Fruit fly (Drosophila melanogaster) whole organism, prepupa: ENCODE results near the gene CCAP.

Source experiments
- Blimp-1 ChIP-seq: fragments of 200-800 bp; sonication (Bioruptor generic); optimal IDR thresholded peaks from 3 replicates; lab custom pipeline; 2017; ENCODE audit warnings: missing biosample characterization, missing genetic modification characterization, mild to moderate bottlenecking, moderate library complexity, missing genetic modification reagents
- CG10631 ChIP-seq: fragments of 200-800 bp; sonication (Bioruptor generic); optimal IDR thresholded peaks from 2 replicates; lab custom pipeline; 2016; ENCODE audit warnings: missing biosample characterization, missing genetic modification characterization
- CG11294 ChIP-seq: fragments of 200-800 bp; sonication (Bioruptor generic); IDR thresholded peaks from 2 replicates; pipeline ENCODE4 v1.3.6; 2022; ENCODE audit warnings: missing biosample characterization, missing genetic modification characterization
- CG11762 ChIP-seq: fragments of 200-800 bp; sonication (Bioruptor generic); optimal IDR thresholded peaks from 3 replicates; lab custom pipeline; 2016; ENCODE audit warnings: missing biosample characterization, missing genetic modification characterization; ENCODE audit not compliant: insufficient read depth
- CG11902 ChIP-seq: fragments of 200-800 bp; sonication (Bioruptor generic); optimal IDR thresholded peaks from 3 replicates; lab custom pipeline; 2016; ENCODE audit warnings: missing biosample characterization, missing genetic modification characterization
- CG15336 ChIP-seq: fragments of 200-800 bp; sonication (Bioruptor generic); IDR thresholded peaks from 2 replicates; pipeline ENCODE4 v1.3.6; 2022; ENCODE audit warnings: missing biosample characterization, missing genetic modification characterization
- CG1621 ChIP-seq: fragments of 200-800 bp; sonication (Bioruptor generic); optimal IDR thresholded peaks from 3 replicates; lab custom pipeline; 2018; ENCODE audit warnings: missing biosample characterization, mild to moderate bottlenecking, missing genetic modification characterization
- CG16779 ChIP-seq: fragments of 200-800 bp; sonication (Bioruptor generic); optimal IDR thresholded peaks from 3 replicates; lab custom pipeline; 2017; ENCODE audit warnings: missing biosample characterization, mild to moderate bottlenecking, missing genetic modification characterization
- CG3032 ChIP-seq: fragments of 200-800 bp; optimal IDR thresholded peaks from 2 replicates; lab custom pipeline; 2019; ENCODE audit warnings: missing biosample characterization, mild to moderate bottlenecking, missing genetic modification characterization, moderate library complexity
- CG31627 ChIP-seq: fragments of 200-800 bp; sonication (Bioruptor generic); optimal IDR thresholded peaks from 3 replicates; lab custom pipeline; 2016; ENCODE audit warnings: missing biosample characterization, missing genetic modification characterization
- CG32006 ChIP-seq: fragments of 200-800 bp; sonication (Bioruptor generic); optimal IDR thresholded peaks from 3 replicates; lab custom pipeline; 2017; ENCODE audit warnings: missing biosample characterization, mild to moderate bottlenecking, missing genetic modification characterization
- CG34406 ChIP-seq: fragments of 200-800 bp; sonication (Bioruptor generic); optimal IDR thresholded peaks from 3 replicates; lab custom pipeline; 2016; ENCODE audit warnings: missing biosample characterization, missing genetic modification characterization
- CG4318 ChIP-seq: fragments of 200-800 bp; sonication (Bioruptor generic); optimal IDR thresholded peaks from 3 replicates; lab custom pipeline; 2017; ENCODE audit warnings: missing biosample characterization, mild to moderate bottlenecking, missing genetic modification characterization
- CG6163 ChIP-seq: fragments of 200-800 bp; sonication (Bioruptor generic); IDR thresholded peaks from 3 replicates; pipeline ENCODE4 v1.3.6; 2022; ENCODE audit warnings: missing biosample characterization, missing genetic modification characterization
- CG6792 ChIP-seq: fragments of 200-800 bp; sonication (Bioruptor generic); optimal IDR thresholded peaks from 3 replicates; lab custom pipeline; 2016; ENCODE audit warnings: missing biosample characterization, missing genetic modification characterization
- CG6808 ChIP-seq: fragments of 200-800 bp; sonication (Bioruptor generic); optimal IDR thresholded peaks from 3 replicates; lab custom pipeline; 2017; ENCODE audit warnings: missing biosample characterization, missing genetic modification characterization, mild to moderate bottlenecking, moderate library complexity, missing genetic modification reagents
- CG6854 ChIP-seq: fragments of 200-800 bp; sonication (Bioruptor generic); optimal IDR thresholded peaks from 2 replicates; lab custom pipeline; 2017; ENCODE audit warnings: missing biosample characterization, mild to moderate bottlenecking, missing genetic modification characterization
- CG7368 ChIP-seq: fragments of 200-800 bp; sonication (Bioruptor generic); optimal IDR thresholded peaks from 3 replicates; lab custom pipeline; 2016; ENCODE audit warnings: missing biosample characterization, missing genetic modification characterization
- CG8319 ChIP-seq: fragments of 200-800 bp; sonication (Bioruptor generic); optimal IDR thresholded peaks from 3 replicates; lab custom pipeline; 2016; ENCODE audit warnings: missing biosample characterization, missing genetic modification characterization
- CG8632 ChIP-seq: fragments of 200-800 bp; sonication (Bioruptor generic); optimal IDR thresholded peaks from 3 replicates; lab custom pipeline; 2016; ENCODE audit warnings: missing biosample characterization, missing genetic modification characterization
- CG9139 ChIP-seq: fragments of 200-800 bp; sonication (Bioruptor generic); optimal IDR thresholded peaks from 3 replicates; lab custom pipeline; 2017; ENCODE audit warnings: missing biosample characterization, mild to moderate bottlenecking, missing genetic modification characterization
- Eip78C ChIP-seq: fragments of 200-800 bp; sonication (Bioruptor generic); peaks from one replicate; lab custom pipeline; 2016; ENCODE audit warnings: missing biosample characterization, missing genetic modification characterization
- Eip93F ChIP-seq: fragments of 200-800 bp; sonication (Bioruptor generic); optimal IDR thresholded peaks from 2 replicates; lab custom pipeline; 2016; ENCODE audit warnings: missing biosample characterization, mild to moderate bottlenecking, missing genetic modification characterization
- Ets21C ChIP-seq: fragments of 200-800 bp; sonication (Bioruptor generic); optimal IDR thresholded peaks from 3 replicates; lab custom pipeline; 2016; ENCODE audit warnings: missing biosample characterization, missing genetic modification characterization
- Ets96B ChIP-seq: fragments of 200-800 bp; optimal IDR thresholded peaks from 2 replicates; lab custom pipeline; 2019; ENCODE audit warnings: missing biosample characterization, mild to moderate bottlenecking, missing genetic modification characterization, moderate library complexity
- Gug ChIP-seq: fragments of 200-800 bp; sonication (Bioruptor generic); IDR thresholded peaks from 2 replicates; pipeline ENCODE4 v1.3.6; 2022; ENCODE audit warnings: missing biosample characterization, missing genetic modification characterization
- Hr38 ChIP-seq: sonication (Bioruptor generic); optimal IDR thresholded peaks from 2 replicates; lab custom pipeline; 2016; ENCODE audit warnings: missing biosample characterization, missing genetic modification characterization
- Hr39 ChIP-seq: fragments of 200-800 bp; sonication (Bioruptor generic); optimal IDR thresholded peaks from 2 replicates; lab custom pipeline; 2016; ENCODE audit warnings: missing biosample characterization, missing genetic modification characterization
- Hr4 ChIP-seq: fragments of 200-800 bp; sonication (Bioruptor generic); optimal IDR thresholded peaks from 3 replicates; lab custom pipeline; 2016; ENCODE audit warnings: missing biosample characterization, missing genetic modification characterization
- Lpt ChIP-seq: fragments of 200-800 bp; sonication (Bioruptor generic); optimal IDR thresholded peaks from 3 replicates; lab custom pipeline; 2016; ENCODE audit warnings: missing biosample characterization, missing genetic modification characterization
- Met ChIP-seq: fragments of 200-800 bp; sonication (Bioruptor generic); optimal IDR thresholded peaks from 3 replicates; lab custom pipeline; 2016; ENCODE audit warnings: missing biosample characterization, missing genetic modification characterization
- OdsH ChIP-seq: fragments of 200-800 bp; sonication (Bioruptor generic); optimal IDR thresholded peaks from 3 replicates; lab custom pipeline; 2016; ENCODE audit warnings: missing biosample characterization, missing genetic modification characterization
- Smox ChIP-seq: fragments of 200-800 bp; sonication (Bioruptor generic); optimal IDR thresholded peaks from 3 replicates; lab custom pipeline; 2016; ENCODE audit warnings: missing biosample characterization, missing genetic modification characterization
- Sox15 ChIP-seq: fragments of 200-800 bp; sonication (Bioruptor generic); optimal IDR thresholded peaks from 3 replicates; lab custom pipeline; 2016; ENCODE audit warnings: missing biosample characterization, missing genetic modification characterization
- achi ChIP-seq: fragments of 200-800 bp; sonication (Bioruptor generic); optimal IDR thresholded peaks from 3 replicates; lab custom pipeline; 2016; ENCODE audit warnings: missing biosample characterization, missing genetic modification characterization
- acj6 ChIP-seq: fragments of 200-800 bp; sonication (Bioruptor generic); optimal IDR thresholded peaks from 3 replicates; lab custom pipeline; 2016; ENCODE audit warnings: missing biosample characterization, missing genetic modification characterization
- dac ChIP-seq: fragments of 200-800 bp; sonication (Bioruptor generic); optimal IDR thresholded peaks from 2 replicates; lab custom pipeline; 2017; ENCODE audit warnings: missing biosample characterization, mild to moderate bottlenecking, missing genetic modification characterization
- dsx ChIP-seq: fragments of 200-800 bp; optimal IDR thresholded peaks from 3 replicates; lab custom pipeline; 2019; ENCODE audit warnings: missing biosample characterization, mild to moderate bottlenecking, missing genetic modification characterization, moderate library complexity; ENCODE audit not compliant: poor library complexity, severe bottlenecking
- fd59A ChIP-seq: fragments of 200-800 bp; sonication (Bioruptor generic); optimal IDR thresholded peaks from 2 replicates; lab custom pipeline; 2017; ENCODE audit warnings: missing biosample characterization, mild to moderate bottlenecking, missing genetic modification characterization, missing genetic modification reagents
- fkh ChIP-seq: fragments of 200-800 bp; sonication (Bioruptor generic); optimal IDR thresholded peaks from 3 replicates; lab custom pipeline; 2017; ENCODE audit warnings: missing biosample characterization, mild to moderate bottlenecking, missing genetic modification characterization, moderate library complexity
- lz ChIP-seq: fragments of 200-800 bp; sonication (Bioruptor generic); optimal IDR thresholded peaks from 3 replicates; lab custom pipeline; 2016; ENCODE audit warnings: missing biosample characterization, missing genetic modification characterization
- net ChIP-seq: fragments of 200-800 bp; sonication (Bioruptor generic); optimal IDR thresholded peaks from 3 replicates; lab custom pipeline; 2016; ENCODE audit warnings: missing biosample characterization, missing genetic modification characterization
- pdm3 ChIP-seq: fragments of 200-800 bp; sonication (Bioruptor generic); optimal IDR thresholded peaks from 3 replicates; lab custom pipeline; 2016; ENCODE audit warnings: missing biosample characterization, missing genetic modification characterization
- salr ChIP-seq, 2 experiments: fragments of 200-800 bp; sonication (Bioruptor generic); optimal IDR thresholded peaks; 3 replicates each; lab custom pipeline; 2016 to 2018; ENCODE audit warnings: missing biosample characterization in 2 of 2, missing genetic modification characterization in 2 of 2, mild to moderate bottlenecking in 1 of 2
- spab ChIP-seq: fragments of 200-800 bp; sonication (Bioruptor generic); optimal IDR thresholded peaks from 2 replicates; lab custom pipeline; 2017; ENCODE audit warnings: missing biosample characterization, mild to moderate bottlenecking, missing genetic modification characterization, missing genetic modification reagents
- ss ChIP-seq, 2 experiments: fragments of 200-800 bp; sonication (Bioruptor generic); optimal IDR thresholded peaks; 2 replicates in 1 of 2; 3 replicates in 1 of 2; lab custom pipeline; 2017 to 2018; ENCODE audit warnings: mild to moderate bottlenecking in 2 of 2, missing biosample characterization in 2 of 2, missing genetic modification characterization in 2 of 2, moderate library complexity in 1 of 2
- topi ChIP-seq: fragments of 200-800 bp; sonication (Bioruptor generic); optimal IDR thresholded peaks from 3 replicates; lab custom pipeline; 2016; ENCODE audit warnings: missing biosample characterization, missing genetic modification characterization
- vri ChIP-seq: fragments of 200-800 bp; sonication (Bioruptor generic); optimal IDR thresholded peaks from 3 replicates; lab custom pipeline; 2016; ENCODE audit warnings: missing biosample characterization, mild to moderate bottlenecking, missing genetic modification characterization

The CCAP gene

DNA sequence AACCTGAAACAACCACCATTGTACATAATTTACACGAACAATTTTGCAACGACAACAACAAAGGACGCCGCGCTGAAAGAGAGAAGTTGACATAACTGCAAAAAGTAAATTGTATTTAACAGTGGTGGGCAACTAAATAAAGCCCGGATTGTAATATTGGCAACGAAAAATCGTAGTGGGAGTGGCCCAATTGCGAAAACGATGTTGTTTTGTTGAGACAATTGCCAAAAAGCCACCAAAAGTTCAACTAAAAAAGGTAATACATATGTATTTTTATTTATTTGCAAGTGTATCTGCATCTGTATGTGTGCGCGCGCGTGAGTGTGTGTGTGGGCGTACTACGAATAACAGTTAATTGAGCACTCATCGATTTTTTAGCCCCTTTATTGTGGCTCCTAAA is 49.2 kb upstream of the CCAP start (continued):
- TF ChIP-seq Hr39 (GFP tag; lab: Kevin White, UChicago) (peak; percentile 29), dac (GFP tag; lab: Kevin White, UChicago) (peak; percentile 16), Sox15 (GFP tag; lab: Kevin White, UChicago) (no peak), Hr4 (GFP tag; lab: Kevin White, UChicago) (peak; percentile 64), CG6163 (peak; percentile 57), Gug (GFP tag; lab: Robert Waterston, UW) (peak; percentile 47; the same call in 1 of the 2 replicates), spab (no peak), CG16779 (tag; lab: Kevin White, UChicago) (no peak), ss (GFP tag; optimal IDR thresholded peaks at IDR 0.05; lab: Kevin White, UChicago) (no peak), CG15336 (peak; percentile 64; the same call in 1 of the 2 replicates), CG1621 (tag; lab: Kevin White, UChicago) (no peak)

DNA sequence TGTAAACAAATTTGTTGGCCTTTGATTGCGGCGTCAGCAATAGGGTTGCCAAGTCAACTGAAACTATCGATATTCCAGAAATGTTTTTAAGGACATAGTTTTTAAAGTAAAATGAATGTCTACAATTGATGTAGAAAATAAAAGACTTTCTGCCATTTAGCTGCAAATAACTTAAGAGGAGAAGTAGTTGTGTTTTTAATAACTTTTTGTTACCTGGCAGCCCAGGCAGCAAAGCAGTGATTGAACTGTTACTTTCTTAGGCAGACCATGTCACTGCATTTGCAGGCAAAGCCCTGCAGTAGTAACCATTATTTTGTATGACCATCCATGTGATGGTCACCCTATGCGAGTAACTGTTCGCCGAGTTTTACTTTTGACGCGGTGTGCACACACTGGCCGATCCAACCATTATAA is 48.7 kb upstream of the CCAP start, which contains the start of the genes rumi, CG7029 and Usp12-46:
Gene rumi, minus strand, starts transcription at position 64 of the 414 bp plus-strand sequence.
Gene CG7029, plus strand, starts transcription at position 368 of the 414 bp plus-strand sequence.
Gene Usp12-46, plus strand, starts transcription at position 368 of the 414 bp plus-strand sequence.
- TF ChIP-seq CG9139 (GFP tag; lab: Kevin White, UChicago), result no peak
- no peak for TF ChIP-seq Hr4 (GFP tag; lab: Kevin White, UChicago)
- TF ChIP-seq Lpt (GFP tag; lab: Kevin White, UChicago), result peak; percentile 68
- TF ChIP-seq CG15336, result peak; percentile 36; the same call in 1 of the 2 replicates
- TF ChIP-seq Smox (GFP tag; lab: Kevin White, UChicago), result no peak
- TF ChIP-seq vri (GFP tag; lab: Kevin White, UChicago), result no peak
- peak; percentile 53; the same call in 1 of the 2 replicates for TF ChIP-seq CG11294 (GFP tag; lab: Robert Waterston, UW)
- TF ChIP-seq OdsH (GFP tag; lab: Kevin White, UChicago), result no peak
- no peak for TF ChIP-seq CG32006 (GFP tag; lab: Kevin White, UChicago)
- peak; percentile 11 for TF ChIP-seq Hr38
- no peak for TF ChIP-seq spab
- TF ChIP-seq Gug (GFP tag; lab: Robert Waterston, UW), result peak; percentile 72
- TF ChIP-seq CG34406 (GFP tag; lab: Kevin White, UChicago), result no peak
- TF ChIP-seq pdm3, result no peak
- TF ChIP-seq CG11762 (GFP tag; lab: Kevin White, UChicago), result peak; percentile 78
- no peak for TF ChIP-seq ss (GFP tag; optimal IDR thresholded peaks at IDR 0.05; lab: Kevin White, UChicago)
- TF ChIP-seq CG10631 (GFP tag; lab: Kevin White, UChicago), result no peak
- peak; percentile 56 for TF ChIP-seq Ets96B
- TF ChIP-seq CG7368 (GFP tag; lab: Kevin White, UChicago), result no peak
- peak; percentile 52 for TF ChIP-seq fd59A (GFP tag; lab: Kevin White, UChicago)
- TF ChIP-seq lz (GFP tag; lab: Kevin White, UChicago), result peak; percentile 88
- TF ChIP-seq CG4318 (GFP tag; lab: Kevin White, UChicago), result no peak
- TF ChIP-seq CG16779 (tag; lab: Kevin White, UChicago), result no peak
- no peak for TF ChIP-seq fkh (GFP tag; lab: Kevin White, UChicago)
- TF ChIP-seq Met, result no peak
- peak; percentile 1 for TF ChIP-seq CG6854 (GFP tag; lab: Kevin White, UChicago)
- TF ChIP-seq CG3032 (tag; lab: Kevin White, UChicago), result peak; percentile 83
- TF ChIP-seq Ets21C (GFP tag; lab: Kevin White, UChicago), result no peak
- peak; percentile 31 for TF ChIP-seq Blimp-1 (GFP tag; lab: Kevin White, UChicago)
- TF ChIP-seq dac (GFP tag; lab: Kevin White, UChicago), result no peak
- peak; percentile 93 for TF ChIP-seq Hr39 (GFP tag; lab: Kevin White, UChicago)
- TF ChIP-seq CG8632 (GFP tag; lab: Kevin White, UChicago), result no peak
- peak; percentile 91 for TF ChIP-seq CG6163
- TF ChIP-seq CG11902 (GFP tag; lab: Kevin White, UChicago), result peak; percentile 78
- peak; percentile 77 for TF ChIP-seq achi
- no peak for TF ChIP-seq acj6 (GFP tag; lab: Kevin White, UChicago)
- TF ChIP-seq dsx (GFP tag; lab: Kevin White, UChicago), result peak; percentile 59
- TF ChIP-seq CG6808 (GFP tag; lab: Kevin White, UChicago), result peak; percentile 22
- TF ChIP-seq net (GFP tag; lab: Kevin White, UChicago), result no peak
- no peak for TF ChIP-seq Eip93F (GFP tag; lab: Kevin White, UChicago)
- TF ChIP-seq CG6792 (GFP tag; lab: Kevin White, UChicago), result no peak
- TF ChIP-seq CG31627 (GFP tag; lab: Kevin White, UChicago), result peak; percentile 92
- peak; percentile 79 for TF ChIP-seq CG8319 (GFP tag; lab: Kevin White, UChicago)
- TF ChIP-seq CG1621 (tag; lab: Kevin White, UChicago), result peak; percentile 54
- peak in 1 of 2 experiments; percentile 62 for TF ChIP-seq salr (GFP tag; optimal IDR thresholded peaks at IDR 0.05; lab: Kevin White, UChicago)
- TF ChIP-seq topi, result peak; percentile 84
- TF ChIP-seq Sox15 (GFP tag; lab: Kevin White, UChicago), result peak; percentile 87
- TF ChIP-seq Eip78C (GFP tag; lab: Kevin White, UChicago), result peak; percentile 92
